Worm (Caenorhabditis elegans) whole organism, late embryonic: ENCODE measurements around the gene srlf-12.

Experiments
- T23F11.4 ChIP-seq: fragments of 200-800 bp; sonication (Bioruptor generic); optimal IDR thresholded peaks from 2 replicates; lab custom pipeline; 2018; ENCODE audit warnings: mild to moderate bottlenecking, missing genetic modification characterization, missing compliant biosample characterization
- ceh-24 ChIP-seq: sonication (generic microtip); optimal IDR thresholded peaks from 2 replicates; lab custom pipeline; 2016; ENCODE audit warnings: mild to moderate bottlenecking, missing genetic modification characterization, missing compliant biosample characterization
- hlh-15 ChIP-seq: sonication (generic microtip); optimal IDR thresholded peaks from 2 replicates; lab custom pipeline; 2016; ENCODE audit warnings: missing genetic modification characterization, missing compliant biosample characterization
- nfya-1 ChIP-seq: sonication (generic microtip); optimal IDR thresholded peaks from 2 replicates; lab custom pipeline; 2017; ENCODE audit warnings: missing genetic modification characterization, mild to moderate bottlenecking, missing compliant biosample characterization, antibody characterized with exemption, moderate library complexity
- nhr-232 ChIP-seq: sonication (generic microtip); optimal IDR thresholded peaks from 2 replicates; lab custom pipeline; 2016; ENCODE audit warnings: missing genetic modification characterization, missing compliant biosample characterization
- ref-2 ChIP-seq: sonication (generic microtip); optimal IDR thresholded peaks from 2 replicates; lab custom pipeline; 2016; ENCODE audit warnings: missing genetic modification characterization, missing compliant biosample characterization
- syd-9 ChIP-seq: sonication (generic microtip); optimal IDR thresholded peaks from 2 replicates; lab custom pipeline; 2016; ENCODE audit warnings: mild to moderate bottlenecking, missing genetic modification characterization, moderate library complexity, missing compliant biosample characterization
- unc-42 ChIP-seq: sonication (generic microtip); optimal IDR thresholded peaks from 2 replicates; lab custom pipeline; 2016; ENCODE audit warnings: missing genotype, missing genetic modification characterization, missing compliant biosample characterization

DNA sequence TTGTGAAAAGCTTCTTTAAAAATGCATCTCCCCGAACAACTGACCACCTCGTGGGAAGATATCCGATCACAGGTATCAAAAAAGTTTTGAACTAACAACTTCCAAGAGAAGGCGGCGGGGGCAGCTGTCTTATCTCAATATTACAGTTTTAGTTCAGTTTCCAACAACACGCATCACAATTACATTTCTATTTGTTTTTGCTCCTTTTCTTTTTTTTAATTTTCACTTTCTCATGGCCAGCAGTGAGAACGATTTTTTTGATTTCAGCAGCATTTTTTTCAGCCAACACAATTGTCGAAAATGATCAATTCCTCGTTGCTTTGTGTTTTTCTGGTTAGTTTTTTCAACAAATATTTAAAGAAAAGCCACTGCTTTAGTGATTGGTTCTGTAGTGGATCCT is 21.2 kb upstream of the srlf-12 start, which contains the start of gene ZK593.2:
- TF ChIP-seq nfya-1 (tag; lab: Kevin White, UChicago) (no peak), T23F11.4 (GFP tag; lab: Kevin White, UChicago) (no peak), ref-2 (tag; lab: Kevin White, UChicago) (no peak), nhr-232 (tag; lab: Kevin White, UChicago) (no peak), syd-9 (tag; lab: Kevin White, UChicago) (no peak), ceh-24 (tag; lab: Kevin White, UChicago) (no peak), unc-42 (tag; lab: Kevin White, UChicago) (no peak), hlh-15 (tag; lab: Kevin White, UChicago) (no peak)
